Fruit fly (Drosophila melanogaster) whole organism, prepupa: ENCODE results near the gene CG9393.

Source experiments
- Blimp-1 ChIP-seq: fragments of 200-800 bp; sonication (Bioruptor generic); optimal IDR thresholded peaks from 3 replicates; lab custom pipeline; 2017; ENCODE audit warnings: missing biosample characterization, missing genetic modification characterization, mild to moderate bottlenecking, moderate library complexity, missing genetic modification reagents
- CG11762 ChIP-seq: fragments of 200-800 bp; sonication (Bioruptor generic); optimal IDR thresholded peaks from 3 replicates; lab custom pipeline; 2016; ENCODE audit warnings: missing biosample characterization, missing genetic modification characterization; ENCODE audit not compliant: insufficient read depth
- CG3032 ChIP-seq: fragments of 200-800 bp; optimal IDR thresholded peaks from 2 replicates; lab custom pipeline; 2019; ENCODE audit warnings: missing biosample characterization, mild to moderate bottlenecking, missing genetic modification characterization, moderate library complexity
- CG8319 ChIP-seq: fragments of 200-800 bp; sonication (Bioruptor generic); optimal IDR thresholded peaks from 3 replicates; lab custom pipeline; 2016; ENCODE audit warnings: missing biosample characterization, missing genetic modification characterization
- Gug ChIP-seq: fragments of 200-800 bp; sonication (Bioruptor generic); IDR thresholded peaks from 2 replicates; pipeline ENCODE4 v1.3.6; 2022; ENCODE audit warnings: missing biosample characterization, missing genetic modification characterization
- Lpt ChIP-seq: fragments of 200-800 bp; sonication (Bioruptor generic); optimal IDR thresholded peaks from 3 replicates; lab custom pipeline; 2016; ENCODE audit warnings: missing biosample characterization, missing genetic modification characterization
- Met ChIP-seq: fragments of 200-800 bp; sonication (Bioruptor generic); optimal IDR thresholded peaks from 3 replicates; lab custom pipeline; 2016; ENCODE audit warnings: missing biosample characterization, missing genetic modification characterization
- OdsH ChIP-seq: fragments of 200-800 bp; sonication (Bioruptor generic); optimal IDR thresholded peaks from 3 replicates; lab custom pipeline; 2016; ENCODE audit warnings: missing biosample characterization, missing genetic modification characterization
- fkh ChIP-seq: fragments of 200-800 bp; sonication (Bioruptor generic); optimal IDR thresholded peaks from 3 replicates; lab custom pipeline; 2017; ENCODE audit warnings: missing biosample characterization, mild to moderate bottlenecking, missing genetic modification characterization, moderate library complexity
- ss ChIP-seq, 2 experiments: fragments of 200-800 bp; sonication (Bioruptor generic); optimal IDR thresholded peaks; 2 replicates in 1 of 2; 3 replicates in 1 of 2; lab custom pipeline; 2017 to 2018; ENCODE audit warnings: mild to moderate bottlenecking in 2 of 2, missing biosample characterization in 2 of 2, missing genetic modification characterization in 2 of 2, moderate library complexity in 1 of 2

DNA sequence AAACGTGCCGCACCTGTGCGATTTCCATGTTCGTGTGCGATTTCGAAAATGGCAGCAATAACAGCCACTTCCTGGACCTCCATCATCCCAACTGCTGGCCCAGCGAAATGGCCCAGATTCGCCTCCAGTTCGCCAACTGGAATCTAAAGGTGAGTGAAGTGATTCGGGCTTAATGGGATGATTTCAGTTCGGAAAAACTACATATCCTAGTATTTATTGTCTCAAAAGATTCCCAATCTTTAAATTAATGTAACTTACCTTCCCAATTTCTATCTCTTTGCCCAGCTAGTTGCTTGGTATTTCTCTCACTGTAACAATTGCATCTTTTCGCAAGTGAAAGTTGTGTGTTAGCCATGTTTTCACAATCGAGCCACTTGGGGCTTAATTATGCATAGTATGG lies 18.5 kb upstream of the CG9393 start:
- TF ChIP-seq Blimp-1 (GFP tag; lab: Kevin White, UChicago) (no peak), Gug (GFP tag; lab: Robert Waterston, UW) (no peak), CG11762 (GFP tag; lab: Kevin White, UChicago) (no peak), CG3032 (tag; lab: Kevin White, UChicago) (no peak), OdsH (GFP tag; lab: Kevin White, UChicago) (no peak), Met (GFP tag; lab: Kevin White, UChicago) (no peak), fkh (GFP tag; lab: Kevin White, UChicago) (no peak), ss (GFP tag; optimal IDR thresholded peaks at IDR 0.05; lab: Kevin White, UChicago) (no peak), Lpt (GFP tag; lab: Kevin White, UChicago) (no peak), CG8319 (no peak)
